Fruit fly (Drosophila melanogaster): ENCODE results near the gene CG5506.
A peak's percentile ranks its signal among the peaks of the same experiment; 100 is the strongest.

Gene CG5506

DNA sequence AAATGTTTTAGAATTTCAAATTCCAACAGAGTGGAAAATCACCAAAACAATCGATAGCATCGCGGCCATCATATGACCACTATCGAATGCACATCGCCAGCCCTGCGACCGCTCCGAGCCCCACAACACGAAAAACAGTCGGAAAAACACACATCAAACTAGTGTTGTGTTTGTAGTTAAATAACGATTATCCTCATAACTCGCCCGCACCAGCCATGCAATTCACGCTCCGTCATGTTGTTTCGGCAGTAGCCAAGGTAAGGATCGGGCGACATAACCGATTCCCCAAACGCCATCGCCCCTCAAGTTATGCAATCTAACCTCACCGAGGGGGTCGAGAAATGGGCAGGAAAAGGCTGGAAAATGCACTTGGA, 37.2 kb downstream of the CG5506 start:
- 0 out of 3 replicates have a peak, but pooled peaks have one; percentile 27 for TF ChIP-seq CG4496 (GFP tag; IDR thresholded peaks at IDR 0.05)
- TF ChIP-seq Pif1A (GFP tag; optimal IDR thresholded peaks at IDR 0.05) = no peak

DNA sequence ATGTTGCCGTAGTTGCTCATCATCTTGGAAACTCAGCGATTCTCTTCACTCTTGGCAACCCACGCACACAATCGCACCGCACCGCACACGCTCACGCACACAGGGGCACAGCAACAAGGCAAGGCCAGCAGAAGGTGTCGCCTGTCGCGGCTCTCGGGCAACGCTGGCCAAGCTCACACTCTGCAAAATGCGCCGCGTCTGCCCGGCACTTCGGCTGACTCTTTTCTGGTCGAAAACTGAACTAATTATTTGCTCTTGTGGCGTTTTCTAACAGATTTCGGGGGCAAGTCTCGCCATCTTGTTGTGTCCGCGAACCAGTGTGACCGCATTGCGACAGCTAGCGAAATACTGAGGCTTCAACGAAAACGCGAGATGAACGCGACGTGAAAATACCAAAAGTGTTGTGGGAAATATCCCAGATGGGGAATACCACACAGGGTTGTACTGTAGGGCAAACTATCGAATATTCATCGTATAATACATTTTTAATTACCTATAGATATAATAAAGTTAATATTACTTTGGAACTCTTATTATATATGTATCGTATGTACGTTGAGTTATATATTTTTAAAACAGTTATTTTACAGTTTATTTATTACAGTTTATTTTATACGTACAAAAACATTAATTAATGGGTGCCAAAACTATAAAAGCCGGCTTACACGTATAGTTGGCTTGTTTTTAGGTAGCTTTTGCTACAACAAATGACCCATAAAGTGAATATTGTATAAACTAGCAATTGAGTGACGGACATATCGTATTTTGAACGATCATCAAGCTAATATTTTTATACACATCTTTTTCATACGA, 37.8 kb downstream of the CG5506 start, which contains the start of the genes MED19 and CG7430:
TSS of gene MED19 (minus strand) at position 333 of the 813 bp plus-strand sequence.
TSS of gene CG7430 (plus strand) at position 748 of the 813 bp plus-strand sequence.
- peak; percentile 54; the same call in 2 of the 3 replicates for TF ChIP-seq CG4496 (GFP tag; IDR thresholded peaks at IDR 0.05)
- TF ChIP-seq CG12605 (GFP tag; IDR thresholded peaks at IDR 0.05) = peak; percentile 29; the same call in 1 of the 2 replicates
- peak; percentile 24 for TF ChIP-seq gl (tag; optimal IDR thresholded peaks at IDR 0.05)
- TF ChIP-seq Pif1A (GFP tag; optimal IDR thresholded peaks at IDR 0.05) = no peak
- TF ChIP-seq Pif1B (GFP tag; optimal IDR thresholded peaks at IDR 0.05) = no peak
- TF ChIP-seq D1 (tag; optimal IDR thresholded peaks at IDR 0.05) = no peak
- TF ChIP-seq fd96Ca (GFP tag; IDR thresholded peaks at IDR 0.05) = no peak
- TF ChIP-seq EcR (GFP tag; optimal IDR thresholded peaks at IDR 0.05) = peak; percentile 87

dm6 chr3L:17842892-17843703, 41.1 kb downstream of the CG5506 start, which contains the start of gene CG5567:
Gene CG5567 (minus strand): TSS chr3L:17843544.
- TF ChIP-seq Pif1A (GFP tag; optimal IDR thresholded peaks at IDR 0.05) (no peak), CG9948 (tag; optimal IDR thresholded peaks at IDR 0.05) (no peak), EcR (GFP tag; optimal IDR thresholded peaks at IDR 0.05) (peak; percentile 38), CG17806 (tag; optimal IDR thresholded peaks at IDR 0.05) (peak; percentile 10), Snoo (tag; optimal IDR thresholded peaks at IDR 0.05) (peak; percentile 2), CG32121 (GFP tag; IDR thresholded peaks at IDR 0.05) (0 out of 2 replicates have a peak, but pooled peaks have one; percentile 33), fd96Ca (GFP tag; IDR thresholded peaks at IDR 0.05) (0 out of 3 replicates have a peak, but pooled peaks have one; percentile 17), CG12605 (GFP tag; IDR thresholded peaks at IDR 0.05) (0 out of 2 replicates have a peak, but pooled peaks have one; percentile 19)

- TF ChIP-seq fd96Ca (GFP tag; IDR thresholded peaks at IDR 0.05) (no peak), CG34367 (tag; optimal IDR thresholded peaks at IDR 0.05) (no peak), CG4496 (GFP tag; IDR thresholded peaks at IDR 0.05) (peak; percentile 87), D1 (tag; optimal IDR thresholded peaks at IDR 0.05) (no peak), EcR (GFP tag; optimal IDR thresholded peaks at IDR 0.05) (peak; percentile 89), CG32121 (GFP tag; IDR thresholded peaks at IDR 0.05) (0 out of 2 replicates have a peak, but pooled peaks have one; percentile 25)
These were observed 43.0 kb downstream of the CG5506 start, which contains the start of gene CG5577 for dm6 chr3L:17841085-17841606. Gene CG5577 (minus strand): TSS chr3L:17841427.

dm6 chr3L:17835074-17835473, 49.1 kb downstream of the CG5506 start, which contains the start of gene CG32189:
Gene CG32189 (minus strand): TSS chr3L:17835174.
- no peak for TF ChIP-seq gl (tag; optimal IDR thresholded peaks at IDR 0.05)
- TF ChIP-seq Pif1B (GFP tag; optimal IDR thresholded peaks at IDR 0.05) = no peak
- no peak for TF ChIP-seq CG14655 (GFP tag; optimal IDR thresholded peaks at IDR 0.05)
- no peak for TF ChIP-seq CG32121 (GFP tag; IDR thresholded peaks at IDR 0.05)
- TF ChIP-seq Pif1A (GFP tag; optimal IDR thresholded peaks at IDR 0.05) = no peak
- TF ChIP-seq CG17806 (tag; optimal IDR thresholded peaks at IDR 0.05) = no peak
- no peak for TF ChIP-seq fd96Ca (GFP tag; IDR thresholded peaks at IDR 0.05)
- TF ChIP-seq CG34367 (tag; optimal IDR thresholded peaks at IDR 0.05) = no peak
- TF ChIP-seq CG15710 (tag; optimal IDR thresholded peaks at IDR 0.05) = no peak
